Worm (Caenorhabditis elegans): ENCODE measurements around the gene ifg-1.

Gene ifg-1

DNA sequence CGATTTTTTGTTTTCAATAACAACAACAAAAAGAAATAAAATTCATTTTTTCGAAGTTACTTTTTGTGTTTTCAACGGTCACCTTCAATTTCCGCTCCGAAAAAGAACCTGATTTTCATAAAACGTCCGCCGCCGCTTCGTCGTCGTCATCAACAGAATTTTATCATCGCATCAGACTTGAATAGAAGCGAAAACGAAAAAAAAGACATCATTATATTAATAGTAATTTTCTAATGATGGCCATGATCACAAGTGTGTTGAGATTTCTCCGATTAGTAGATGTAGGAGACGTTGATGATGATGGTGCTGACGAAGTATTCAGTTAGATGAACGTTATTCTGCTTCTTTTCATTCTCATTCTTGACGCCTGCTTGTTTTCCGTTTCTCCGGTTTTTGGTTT, 6.9 kb downstream of the ifg-1 start:
- peak in 1 of 2 experiments; percentile 83 for TF ChIP-seq unc-62 (GFP tag; optimal IDR thresholded peaks at IDR 0.05 in 1 of 2)
- no peak for TF ChIP-seq unc-62 (tag; optimal IDR thresholded peaks at IDR 0.05)
- no peak for TF ChIP-seq T20F7.1 (GFP tag; optimal IDR thresholded peaks at IDR 0.05)

ce11 chrII:8224623-8225022, 7.6 kb downstream of the ifg-1 start:
- TF ChIP-seq nhr-11 (tag; optimal IDR thresholded peaks at IDR 0.05) (no peak), aha-1 (tag) (peak; percentile 13), nhr-76 (tag; optimal IDR thresholded peaks at IDR 0.05) (no peak), unc-62 (GFP tag; optimal IDR thresholded peaks at IDR 0.05 in 1 of 2) (peak in 1 of 2 experiments; percentile 99), unc-62 (tag; optimal IDR thresholded peaks at IDR 0.05) (no peak), lin-29 (GFP tag; IDR thresholded peaks at IDR 0.05) (no peak)

DNA sequence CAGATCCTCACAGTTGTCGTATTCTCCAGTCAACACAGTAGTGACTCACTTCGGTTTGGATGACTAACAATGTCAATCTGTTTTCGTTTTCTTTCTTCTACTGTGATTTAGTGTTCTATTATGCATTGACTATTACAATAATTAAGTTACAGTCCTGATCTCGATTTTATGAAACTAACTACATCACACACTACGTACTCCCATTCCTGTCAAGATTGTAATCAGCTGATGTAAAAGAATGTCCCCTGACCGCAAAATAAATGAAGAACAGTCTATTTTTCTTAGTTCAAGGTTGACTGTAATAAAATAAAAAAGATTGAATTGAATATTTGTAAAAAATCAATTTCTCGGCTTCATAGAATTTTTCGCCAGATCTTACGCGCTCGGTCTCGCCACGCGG, 8.3 kb downstream of the ifg-1 start:
- TF ChIP-seq nhr-28 (tag; optimal IDR thresholded peaks at IDR 0.05) (peak; percentile 76), arid-1 (GFP tag; conservative IDR thresholded peaks at IDR 0.05) (no peak), unc-62 (GFP tag; optimal IDR thresholded peaks at IDR 0.05 in 1 of 2) (peak in 1 of 2 experiments; percentile 75), unc-62 (tag; optimal IDR thresholded peaks at IDR 0.05) (no peak), hlh-30 (tag; optimal IDR thresholded peaks at IDR 0.05; ENCODE audit: insufficient read depth) (peak; percentile 17), spr-1 (tag; optimal IDR thresholded peaks at IDR 0.05) (no peak), Y105C5A.15 (GFP tag; IDR thresholded peaks at IDR 0.05) (no peak), dve-1 (tag; optimal IDR thresholded peaks at IDR 0.05; ENCODE audit: insufficient read depth) (peak; percentile 17), zip-2 (tag; optimal IDR thresholded peaks at IDR 0.05) (no peak)

DNA sequence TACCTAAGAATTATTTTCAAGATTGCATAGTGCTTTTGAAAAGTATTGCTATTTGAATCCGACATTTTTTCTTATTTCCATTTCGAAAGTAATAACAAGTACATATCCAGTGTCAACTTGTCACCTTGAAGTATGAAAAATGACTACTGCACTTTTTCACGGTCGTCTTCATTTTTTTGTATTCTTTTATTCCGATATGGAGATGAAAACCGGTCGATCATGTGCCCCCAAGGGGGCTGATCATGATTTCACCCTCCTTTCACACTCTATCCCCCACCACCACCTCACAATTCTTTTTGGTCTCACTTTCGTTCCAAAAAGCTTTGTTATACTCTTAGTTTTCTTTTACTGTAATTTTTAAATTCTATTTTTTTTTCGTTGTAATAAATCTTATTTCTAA, 8.9 kb downstream of the ifg-1 start:
- TF ChIP-seq nhr-48 (tag; optimal IDR thresholded peaks at IDR 0.05) = no peak
- no peak for TF ChIP-seq lin-39 (tag; optimal IDR thresholded peaks at IDR 0.05)
- TF ChIP-seq pqm-1 (tag; optimal IDR thresholded peaks at IDR 0.05) = no peak
- TF ChIP-seq aha-1 (tag) = peak; percentile 56
- TF ChIP-seq mep-1 (tag; optimal IDR thresholded peaks at IDR 0.05) = peak; percentile 14
- no peak for TF ChIP-seq F26F4.8 (GFP tag; conservative IDR thresholded peaks at IDR 0.05)
- no peak for TF ChIP-seq F44E2.7 (GFP tag; IDR thresholded peaks at IDR 0.05)
- TF ChIP-seq nhr-102 (tag; optimal IDR thresholded peaks at IDR 0.05) = no peak
- TF ChIP-seq unc-62 (GFP tag; optimal IDR thresholded peaks at IDR 0.05 in 1 of 2) = peak in 1 of 2 experiments; percentile 23
- no peak for TF ChIP-seq unc-62 (tag; optimal IDR thresholded peaks at IDR 0.05)
- no peak for TF ChIP-seq daf-8 (GFP tag; IDR thresholded peaks at IDR 0.05)
- no peak for TF ChIP-seq php-3 (GFP tag; IDR thresholded peaks at IDR 0.05)
- TF ChIP-seq unc-39 (tag; optimal IDR thresholded peaks at IDR 0.05) = no peak
- TF ChIP-seq nhr-42 (GFP tag; IDR thresholded peaks at IDR 0.05) = no peak
- TF ChIP-seq dmd-8 (GFP tag; IDR thresholded peaks at IDR 0.05) = no peak
- no peak for TF ChIP-seq dve-1 (tag; optimal IDR thresholded peaks at IDR 0.05; ENCODE audit: insufficient read depth)
- TF ChIP-seq hlh-30 (tag; optimal IDR thresholded peaks at IDR 0.05; ENCODE audit: insufficient read depth) = peak; percentile 60
- TF ChIP-seq ama-1 (optimal IDR thresholded peaks at IDR 0.05) = no peak
- TF ChIP-seq hif-1 (tag; optimal IDR thresholded peaks at IDR 0.05) = no peak
- TF ChIP-seq nhr-76 (tag; optimal IDR thresholded peaks at IDR 0.05) = no peak
- TF ChIP-seq Y5F2A.4 (GFP tag; optimal IDR thresholded peaks at IDR 0.05) = no peak
- no peak for TF ChIP-seq saeg-2 (GFP tag; IDR thresholded peaks at IDR 0.05)
- no peak for TF ChIP-seq mdt-29 (GFP tag; IDR thresholded peaks at IDR 0.05)
- no peak for TF ChIP-seq madf-9 (GFP tag; conservative IDR thresholded peaks at IDR 0.05)

DNA sequence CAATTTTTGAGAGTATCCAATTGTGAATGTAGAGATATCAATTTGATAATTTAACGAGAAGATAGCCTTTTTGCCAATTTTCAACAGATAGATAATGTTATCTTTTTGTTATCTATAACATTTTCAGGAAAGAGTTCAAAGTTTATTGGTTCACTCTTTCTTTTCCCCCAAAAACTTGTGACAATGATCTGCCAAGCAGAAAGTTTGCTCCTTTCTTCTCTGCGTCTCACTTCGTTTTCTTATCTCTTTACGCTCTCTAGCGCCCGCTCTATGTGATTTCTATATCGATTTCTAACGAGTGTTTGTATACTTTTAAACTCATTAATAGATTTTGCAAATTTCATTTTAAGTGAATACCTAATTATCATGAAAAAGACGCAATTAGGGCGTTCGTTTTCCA, 9.5 kb downstream of the ifg-1 start:
- no peak for TF ChIP-seq duxl-1 (tag; optimal IDR thresholded peaks at IDR 0.05; ENCODE audit: poor library complexity)
- TF ChIP-seq nhr-6 (tag; optimal IDR thresholded peaks at IDR 0.05) = no peak
- no peak for TF ChIP-seq snpc-1.2 (GFP tag; IDR thresholded peaks at IDR 0.05)
- no peak for TF ChIP-seq ceh-62 (tag; optimal IDR thresholded peaks at IDR 0.05)
- no peak for TF ChIP-seq daf-16 (GFP tag; optimal IDR thresholded peaks at IDR 0.05)
- TF ChIP-seq daf-16 (tag; optimal IDR thresholded peaks at IDR 0.05) = peak; percentile 76
- TF ChIP-seq pqm-1 (tag; optimal IDR thresholded peaks at IDR 0.05) = peak; percentile 48
- peak; percentile 29; the same call in 1 of the 2 replicates for TF ChIP-seq pha-4 (GFP tag; IDR thresholded peaks at IDR 0.05)
- peak; percentile 37 for TF ChIP-seq pha-4 (tag; optimal IDR thresholded peaks at IDR 0.05)
- TF ChIP-seq nhr-10 (tag; optimal IDR thresholded peaks at IDR 0.05) = no peak
- peak; percentile 23 for TF ChIP-seq mep-1 (tag; optimal IDR thresholded peaks at IDR 0.05)
- no peak for TF ChIP-seq hmg-1.1 (GFP tag; IDR thresholded peaks at IDR 0.05)
- no peak for TF ChIP-seq saeg-2 (GFP tag; IDR thresholded peaks at IDR 0.05)
- no peak for TF ChIP-seq ceh-44 (GFP tag; IDR thresholded peaks at IDR 0.05)
- no peak for TF ChIP-seq cey-2 (tag; optimal IDR thresholded peaks at IDR 0.05; ENCODE audit: borderline replicate concordance, insufficient read depth)
- peak; percentile 51 for TF ChIP-seq hlh-11 (tag; optimal IDR thresholded peaks at IDR 0.05)
- no peak for TF ChIP-seq daf-12 (tag; optimal IDR thresholded peaks at IDR 0.05)
